Fruit fly (Drosophila melanogaster): ENCODE results near the gene VhaAC39-1.

DNA sequence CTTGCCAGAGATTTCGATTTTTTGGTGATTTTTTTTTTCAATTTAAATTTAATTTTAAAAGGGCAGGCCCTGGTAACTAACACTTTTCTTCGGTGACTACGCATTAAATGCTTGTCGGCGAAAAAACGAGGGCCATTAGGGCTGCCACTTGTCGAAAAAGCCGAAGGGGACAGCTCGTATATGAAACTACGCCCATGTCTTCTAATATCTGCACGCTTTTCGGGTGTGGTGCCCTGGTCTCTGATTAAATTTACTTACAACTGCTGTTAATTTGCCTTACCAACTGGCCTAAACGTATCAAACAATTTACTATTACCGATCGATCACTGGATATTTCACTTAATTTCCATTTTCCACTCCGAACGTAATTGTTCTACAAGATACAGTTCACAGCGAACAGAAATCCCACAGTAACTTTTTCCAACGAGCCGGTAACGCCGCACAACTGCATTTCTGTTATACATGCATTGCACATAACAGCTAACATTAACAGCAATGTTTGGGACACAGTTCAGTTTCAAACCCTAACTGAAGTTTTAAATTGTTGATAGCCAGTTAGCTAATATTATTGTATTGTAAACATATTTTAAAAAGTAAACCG lies 18.1 kb upstream of the VhaAC39-1 start:
- TF ChIP-seq Met (GFP tag; optimal IDR thresholded peaks at IDR 0.05) (no peak), OdsH (GFP tag; optimal IDR thresholded peaks at IDR 0.05) (no peak), vri (GFP tag; optimal IDR thresholded peaks at IDR 0.05) (no peak), CG3919 (GFP tag; optimal IDR thresholded peaks at IDR 0.05) (peak; percentile 14), CG4318 (GFP tag; optimal IDR thresholded peaks at IDR 0.05) (no peak), pdm3 (GFP tag; optimal IDR thresholded peaks at IDR 0.05) (no peak), Sox15 (GFP tag; optimal IDR thresholded peaks at IDR 0.05) (no peak)

All from whole organism, prepupa.